Worm (Caenorhabditis elegans) whole organism, L4 larva: ENCODE measurements around the gene F54C8.7.

Source experiments
- F37D6.2 ChIP-seq: sonication (generic microtip); optimal IDR thresholded peaks from 2 replicates; lab custom pipeline; 2016; ENCODE audit warnings: mild to moderate bottlenecking, missing genetic modification characterization, missing compliant biosample characterization
- F44E2.7 ChIP-seq: fragments of 200-800 bp; sonication (Bioruptor generic); IDR thresholded peaks from 2 replicates; pipeline ENCODE4 v2.1.2; 2022; ENCODE audit warnings: missing genetic modification characterization, missing compliant biosample characterization
- F49E8.2 ChIP-seq: sonication (generic microtip); optimal IDR thresholded peaks from 2 replicates; lab custom pipeline; 2016; ENCODE audit warnings: missing compliant biosample characterization, mild to moderate bottlenecking, missing genetic modification characterization, borderline replicate concordance
- T20F7.1 ChIP-seq: fragments of 200-800 bp; sonication (Bioruptor generic); optimal IDR thresholded peaks from 2 replicates; lab custom pipeline; 2018; ENCODE audit warnings: mild to moderate bottlenecking, missing genetic modification characterization, missing compliant biosample characterization
- T26A8.4 ChIP-seq: fragments of 200-800 bp; sonication (Bioruptor generic); IDR thresholded peaks from 2 replicates; pipeline ENCODE4 v1.3.6; 2022; ENCODE audit warnings: missing genetic modification characterization, missing compliant biosample characterization
- Y105C5A.15 ChIP-seq: fragments of 200-800 bp; sonication (Bioruptor generic); IDR thresholded peaks from 2 replicates; pipeline ENCODE4 v1.3.6; 2022; ENCODE audit warnings: missing genetic modification characterization, missing compliant biosample characterization
- ama-1 ChIP-seq: fragments of 150-350 bp; optimal IDR thresholded peaks from 2 replicates; lab custom pipeline; 2014; ENCODE audit warnings: inconsistent platforms, mixed read lengths
- ceh-62 ChIP-seq: sonication (generic microtip); optimal IDR thresholded peaks from 2 replicates; lab custom pipeline; 2017; ENCODE audit warnings: missing biosample characterization, missing genetic modification characterization
- ceh-82 ChIP-seq: sonication (generic microtip); optimal IDR thresholded peaks from 2 replicates; lab custom pipeline; 2017; ENCODE audit warnings: missing biosample characterization, missing genetic modification characterization
- ces-1 ChIP-seq: fragments of 150-350 bp; sonication (generic microtip); optimal IDR thresholded peaks from 4 replicates; lab custom pipeline; 2014; ENCODE audit warnings: missing biosample characterization, missing genetic modification reagents, missing genetic modification characterization
- ctbp-1 ChIP-seq: fragments of 200-800 bp; sonication (Bioruptor generic); IDR thresholded peaks from 2 replicates; pipeline ENCODE4 v1.3.6; 2022; ENCODE audit warnings: missing genetic modification reagents, missing genetic modification characterization, missing compliant biosample characterization
- dmd-6 ChIP-seq: fragments of 200-800 bp; sonication (Bioruptor generic); IDR thresholded peaks from 2 replicates; pipeline ENCODE4 v1.3.6; 2022; ENCODE audit warnings: missing genetic modification reagents, missing genetic modification characterization, missing compliant biosample characterization
- dmd-9 ChIP-seq: fragments of 200-800 bp; sonication (Bioruptor generic); IDR thresholded peaks from 2 replicates; pipeline ENCODE4 v1.3.6; 2022; ENCODE audit warnings: missing genetic modification reagents, missing genetic modification characterization, missing compliant biosample characterization
- dpl-1 ChIP-seq: fragments of 150-350 bp; optimal IDR thresholded peaks from 2 replicates; lab custom pipeline; 2014; ENCODE audit warnings: missing biosample characterization, missing genetic modification reagents, missing genetic modification characterization
- duxl-1 ChIP-seq: sonication (generic microtip); optimal IDR thresholded peaks from 2 replicates; lab custom pipeline; 2016; ENCODE audit warnings: mild to moderate bottlenecking, missing genetic modification characterization, moderate library complexity, missing compliant biosample characterization; ENCODE audit not compliant: poor library complexity
- fkh-10 ChIP-seq: fragments of 150-350 bp; optimal IDR thresholded peaks from 2 replicates; lab custom pipeline; 2014; ENCODE audit warnings: missing biosample characterization, missing genetic modification reagents, missing genetic modification characterization
- hif-1 ChIP-seq, 2 experiments: sonication (generic microtip); optimal IDR thresholded peaks; 2 replicates each; lab custom pipeline; 2016 to 2017; ENCODE audit warnings: missing compliant biosample characterization in 2 of 2, missing genetic modification characterization in 2 of 2, missing genetic modification reagents in 2 of 2, missing genotype in 2 of 2, mild to moderate bottlenecking in 1 of 2
- hlh-11 ChIP-seq: fragments of 200-800 bp; sonication (Bioruptor generic); optimal IDR thresholded peaks from 2 replicates; lab custom pipeline; 2018; ENCODE audit warnings: mild to moderate bottlenecking, missing genetic modification characterization, missing compliant biosample characterization
- hmg-1.1 ChIP-seq: fragments of 200-800 bp; sonication (Bioruptor generic); IDR thresholded peaks from 2 replicates; pipeline ENCODE4 v1.3.6; 2022; ENCODE audit warnings: missing genetic modification reagents, missing genetic modification characterization, missing compliant biosample characterization
- lim-7 ChIP-seq: fragments of 200-800 bp; sonication (Bioruptor generic); IDR thresholded peaks from 2 replicates; pipeline ENCODE4 v1.3.6; 2022; ENCODE audit warnings: missing genetic modification characterization, missing compliant biosample characterization
- lin-13 ChIP-seq: fragments of 150-350 bp; optimal IDR thresholded peaks from 2 replicates; lab custom pipeline; 2014; ENCODE audit warnings: missing biosample characterization, missing genetic modification reagents, missing genetic modification characterization
- lin-29 ChIP-seq: fragments of 200-800 bp; sonication (Bioruptor generic); IDR thresholded peaks from 2 replicates; pipeline ENCODE4 v1.3.6; 2022; ENCODE audit warnings: missing genetic modification reagents, missing genetic modification characterization, missing compliant biosample characterization
- lin-38 ChIP-seq: fragments of 200-800 bp; sonication (Bioruptor generic); IDR thresholded peaks from 2 replicates; pipeline ENCODE4 v1.3.6; 2022; ENCODE audit warnings: missing genetic modification reagents, missing genetic modification characterization, missing compliant biosample characterization
- lin-39 ChIP-seq: fragments of 150-350 bp; optimal IDR thresholded peaks from 2 replicates; lab custom pipeline; 2014; ENCODE audit warnings: missing biosample characterization, missing genetic modification reagents, missing genetic modification characterization
- lir-3 ChIP-seq: sonication (generic microtip); optimal IDR thresholded peaks from 2 replicates; lab custom pipeline; 2016; ENCODE audit warnings: mild to moderate bottlenecking, missing genetic modification characterization, missing compliant biosample characterization
- lsy-2 ChIP-seq, 2 experiments: fragments of 150-350 bp in 1 of 2; sonication (generic microtip) in 1 of 2; optimal IDR thresholded peaks; 2 replicates each; lab custom pipeline; 2014 to 2017; ENCODE audit warnings: missing biosample characterization in 2 of 2, missing genetic modification characterization in 2 of 2
- mdl-1 ChIP-seq, 2 experiments: fragments of 150-350 bp in 1 of 2; sonication (generic microtip) in 1 of 2; optimal IDR thresholded peaks; 2 replicates each; lab custom pipeline; 2014 to 2017; ENCODE audit warnings: missing biosample characterization in 2 of 2, missing genetic modification characterization in 2 of 2
- mdt-29 ChIP-seq: fragments of 200-800 bp; sonication (Bioruptor generic); IDR thresholded peaks from 2 replicates; pipeline ENCODE4 v1.3.6; 2022; ENCODE audit warnings: missing genetic modification reagents, missing genetic modification characterization, missing compliant biosample characterization
- mes-2 ChIP-seq: sonication (generic microtip); optimal IDR thresholded peaks from 2 replicates; lab custom pipeline; 2016; ENCODE audit warnings: missing genotype, mild to moderate bottlenecking, missing genetic modification characterization, missing compliant biosample characterization; ENCODE audit not compliant: poor library complexity, severe bottlenecking
- mxl-3 ChIP-seq: fragments of 200-800 bp; sonication (Bioruptor generic); optimal IDR thresholded peaks from 2 replicates; lab custom pipeline; 2018; ENCODE audit warnings: mild to moderate bottlenecking, missing genetic modification characterization, missing compliant biosample characterization
- nhr-10 ChIP-seq: fragments of 150-350 bp; optimal IDR thresholded peaks from 2 replicates; lab custom pipeline; 2014; ENCODE audit warnings: missing biosample characterization, missing genetic modification characterization
- nhr-11 ChIP-seq: fragments of 150-350 bp; optimal IDR thresholded peaks from 2 replicates; lab custom pipeline; 2014; ENCODE audit warnings: missing biosample characterization, missing genetic modification characterization
- nhr-111 ChIP-seq: fragments of 200-800 bp; sonication (Bioruptor generic); optimal IDR thresholded peaks from 2 replicates; lab custom pipeline; 2018; ENCODE audit warnings: mild to moderate bottlenecking, missing genetic modification characterization, missing compliant biosample characterization
- nhr-28 ChIP-seq: fragments of 150-350 bp; optimal IDR thresholded peaks from 2 replicates; lab custom pipeline; 2014; ENCODE audit warnings: missing biosample characterization, missing genetic modification characterization
- nhr-41 ChIP-seq: fragments of 200-800 bp; sonication (Bioruptor generic); IDR thresholded peaks from 2 replicates; pipeline ENCODE4 v1.3.6; 2022; ENCODE audit warnings: missing genetic modification reagents, missing genetic modification characterization, missing compliant biosample characterization
- nhr-48 ChIP-seq: sonication (generic microtip); optimal IDR thresholded peaks from 2 replicates; lab custom pipeline; 2016; ENCODE audit warnings: mild to moderate bottlenecking, missing genetic modification characterization, missing compliant biosample characterization
- nhr-6 ChIP-seq: fragments of 150-350 bp; optimal IDR thresholded peaks from 2 replicates; lab custom pipeline; 2014; ENCODE audit warnings: missing biosample characterization, missing genetic modification characterization
- nhr-76 ChIP-seq: fragments of 150-350 bp; optimal IDR thresholded peaks from 2 replicates; lab custom pipeline; 2014; ENCODE audit warnings: missing biosample characterization, missing genetic modification characterization
- php-3 ChIP-seq: fragments of 200-800 bp; sonication (Bioruptor generic); IDR thresholded peaks from 2 replicates; pipeline ENCODE4 v1.3.6; 2022; ENCODE audit warnings: missing genetic modification reagents, missing genetic modification characterization, missing compliant biosample characterization
- rbr-2 ChIP-seq: sonication (generic microtip); optimal IDR thresholded peaks from 2 replicates; lab custom pipeline; 2016; ENCODE audit warnings: missing genotype, missing genetic modification characterization, missing compliant biosample characterization
- saeg-2 ChIP-seq: fragments of 200-800 bp; sonication (Bioruptor generic); IDR thresholded peaks from 2 replicates; pipeline ENCODE4 v1.3.6; 2022; ENCODE audit warnings: missing genetic modification reagents, missing genetic modification characterization, missing compliant biosample characterization
- skn-1 ChIP-seq: fragments of 150-350 bp; optimal IDR thresholded peaks from 2 replicates; lab custom pipeline; 2014; ENCODE audit warnings: missing biosample characterization, missing genetic modification characterization
- snpc-1.2 ChIP-seq: fragments of 200-800 bp; sonication (Bioruptor generic); IDR thresholded peaks from 2 replicates; pipeline ENCODE4 v1.3.6; 2022; ENCODE audit warnings: missing genetic modification reagents, missing genetic modification characterization, missing compliant biosample characterization
- snpc-4 ChIP-seq: fragments of 150-350 bp; optimal IDR thresholded peaks from 2 replicates; lab custom pipeline; 2014; ENCODE audit warnings: missing biosample characterization, missing genetic modification characterization
- tra-1 ChIP-seq: fragments of 200-800 bp; sonication (Bioruptor generic); IDR thresholded peaks from 2 replicates; pipeline ENCODE4 v1.3.6; 2022; ENCODE audit warnings: missing genetic modification reagents, missing genetic modification characterization, missing compliant biosample characterization
- unc-39 ChIP-seq: sonication (generic microtip); optimal IDR thresholded peaks from 2 replicates; lab custom pipeline; 2017; ENCODE audit warnings: missing biosample characterization, missing genetic modification characterization
- unc-62 ChIP-seq, 3 experiments: fragments of 150-350 bp in 1 of 3; sonication (generic microtip); optimal IDR thresholded peaks in 2 of 3; peaks in 1 of 3; 1 replicate in 1 of 3; 2 replicates in 2 of 3; lab custom pipeline; 2014 to 2017; ENCODE audit warnings: missing biosample characterization in 3 of 3, missing genetic modification characterization in 3 of 3, missing genetic modification reagents in 3 of 3, missing genotype in 1 of 3
- vab-7 ChIP-seq: fragments of 200-800 bp; sonication (Bioruptor generic); IDR thresholded peaks from 2 replicates; pipeline ENCODE4 v1.3.6; 2022; ENCODE audit warnings: missing genetic modification reagents, missing genetic modification characterization, missing compliant biosample characterization
- ztf-7 ChIP-seq: fragments of 150-350 bp; optimal IDR thresholded peaks from 2 replicates; lab custom pipeline; 2014; ENCODE audit warnings: missing biosample characterization, missing genetic modification characterization

F54C8.7 gene

ce11 chrIII:9457192-9458103 is 3.6 kb upstream of the F54C8.7 start:
- TF ChIP-seq skn-1 (tag; lab: Kevin White, UChicago) (no peak), mxl-3 (GFP tag; lab: Kevin White, UChicago) (peak; percentile 74), dmd-9 (GFP tag; lab: Robert Waterston, UW) (0 out of 2 replicates have a peak, but pooled peaks have one; percentile 14), hlh-11 (tag; lab: Kevin White, UChicago) (peak; percentile 87), lin-13 (GFP tag; lab: Kevin White, UChicago) (no peak), hmg-1.1 (peak; percentile 38; the same call in 1 of the 2 replicates), unc-39 (tag; lab: Kevin White, UChicago) (no peak), mes-2 (tag; lab: Kevin White, UChicago) (peak; percentile 19), nhr-6 (tag; lab: Kevin White, UChicago) (no peak), lir-3 (no peak), duxl-1 (tag; lab: Kevin White, UChicago) (no peak), unc-62 (GFP tag; optimal IDR thresholded peaks at IDR 0.05 in 1 of 2; lab: Kevin White, UChicago) (peak in 1 of 2 experiments; percentile 100), unc-62 (tag; optimal IDR thresholded peaks at IDR 0.05; lab: Kevin White, UChicago) (no peak), saeg-2 (GFP tag; lab: Robert Waterston, UW) (no peak), T26A8.4 (GFP tag; lab: Robert Waterston, UW) (0 out of 2 replicates have a peak, but pooled peaks have one; percentile 31), fkh-10 (no peak), lin-38 (GFP tag; lab: Robert Waterston, UW) (no peak), F44E2.7 (GFP tag; lab: Robert Waterston, UW) (no peak), nhr-10 (tag; lab: Kevin White, UChicago) (no peak), dpl-1 (GFP tag; lab: Kevin White, UChicago) (no peak), lsy-2 (tag; optimal IDR thresholded peaks at IDR 0.05; lab: Kevin White, UChicago) (peak in 1 of 2 experiments; percentile 53), ctbp-1 (GFP tag; lab: Robert Waterston, UW) (no peak; the same call in 1 of the 2 replicates), dmd-6 (no peak), nhr-76 (tag; lab: Kevin White, UChicago) (no peak), snpc-1.2 (no peak), lin-39 (tag; lab: Kevin White, UChicago) (no peak), nhr-111 (no peak), lin-29 (GFP tag; lab: Robert Waterston, UW) (no peak), mdt-29 (no peak), ama-1 (lab: Kevin White, UChicago) (peak; percentile 28), hif-1 (tag; optimal IDR thresholded peaks at IDR 0.05; lab: Kevin White, UChicago) (no peak), snpc-4 (tag; lab: Kevin White, UChicago) (no peak), F49E8.2 (no peak), F37D6.2 (tag; lab: Kevin White, UChicago) (no peak), rbr-2 (tag; lab: Kevin White, UChicago) (no peak), T20F7.1 (no peak), lim-7 (no peak), tra-1 (no peak), nhr-11 (peak; percentile 57), mdl-1 (tag; optimal IDR thresholded peaks at IDR 0.05; lab: Kevin White, UChicago) (peak in 1 of 2 experiments; percentile 39), php-3 (GFP tag; lab: Robert Waterston, UW) (no peak), ces-1 (no peak), ceh-82 (tag; lab: Kevin White, UChicago) (no peak), nhr-28 (tag; lab: Kevin White, UChicago) (peak; percentile 42), nhr-41 (GFP tag; lab: Robert Waterston, UW) (no peak), ceh-62 (tag; lab: Kevin White, UChicago) (no peak), vab-7 (GFP tag; lab: Robert Waterston, UW) (no peak), ztf-7 (no peak), nhr-48 (no peak), Y105C5A.15 (GFP tag; lab: Robert Waterston, UW) (no peak)
